Worm (Caenorhabditis elegans) whole organism, young adult: ENCODE data around the gene C09H5.7.

Experiments used
- C06A6.2 ChIP-seq: fragments of 200-800 bp; sonication (Bioruptor generic); conservative IDR thresholded peaks from 2 replicates; pipeline ENCODE4 v1.3.6; 2022; ENCODE audit warnings: missing genetic modification characterization, missing compliant biosample characterization
- Y53G8AR.9 ChIP-seq: fragments of 200-800 bp; sonication (Bioruptor generic); conservative IDR thresholded peaks from 2 replicates; pipeline ENCODE4 v1.3.6; 2022; ENCODE audit warnings: missing genetic modification reagents, missing genetic modification characterization, missing compliant biosample characterization

DNA sequence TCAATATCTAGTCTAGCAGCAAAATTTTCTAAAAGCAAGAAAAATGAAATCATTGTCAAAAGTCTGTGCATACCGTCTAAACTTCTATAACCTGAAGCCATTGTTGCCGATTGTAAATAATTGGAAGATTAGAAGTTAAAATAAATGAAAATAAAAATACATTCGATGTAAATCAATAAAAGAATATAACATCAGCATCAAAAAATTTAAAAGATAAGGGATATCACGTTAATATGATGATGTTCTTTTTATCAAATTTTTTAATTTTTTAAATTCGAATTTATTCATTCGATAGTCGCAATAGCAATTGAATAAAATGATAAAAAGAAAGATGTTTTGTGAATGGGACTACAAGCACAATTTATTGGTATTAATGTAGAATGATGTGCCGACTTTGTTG, at the start of gene C09H5.7:
- no peak for TF ChIP-seq C06A6.2 (GFP tag; lab: Robert Waterston, UW)
- TF ChIP-seq Y53G8AR.9 (GFP tag; lab: Robert Waterston, UW) = no peak
